Fruit fly (Drosophila melanogaster): ENCODE data around the gene CG8173.

- no peak for TF ChIP-seq insv (optimal IDR thresholded peaks at IDR 0.05)
- TF ChIP-seq psq (optimal IDR thresholded peaks at IDR 0.05): no peak
Measured at dm6 chrX:17708843-17709242, 610 bp downstream of the CG8173 start.

Data from Kc167 (cell line).